Worm (Caenorhabditis elegans): ENCODE data around the gene M79.2.

- TF ChIP-seq nhr-11 (tag; optimal IDR thresholded peaks at IDR 0.05) (no peak), lin-39 (tag; optimal IDR thresholded peaks at IDR 0.05) (no peak), elt-3 (tag; optimal IDR thresholded peaks at IDR 0.05) (no peak), lin-13 (GFP tag; optimal IDR thresholded peaks at IDR 0.05) (no peak), ztf-11 (tag; optimal IDR thresholded peaks at IDR 0.05) (no peak)
These were observed 28.0 kb upstream of the M79.2 start for ce11 chrX:10656604-10657003.
